Fruit fly (Drosophila melanogaster) whole organism, embryonic: ENCODE data around the gene CG34325.
A peak's percentile ranks its signal among the peaks of the same experiment; 100 is the strongest.

Experiments
- Ada2b ChIP-seq: fragments of 200-800 bp; sonication (Bioruptor generic); IDR thresholded peaks from 2 replicates; pipeline ENCODE4 v1.3.6; 2022; ENCODE audit warnings: missing biosample characterization, missing genetic modification characterization
- Adf1 ChIP-seq: fragments of 200-800 bp; sonication (Bioruptor generic); IDR thresholded peaks from 2 replicates; pipeline ENCODE4 v1.3.6; 2022; ENCODE audit warnings: missing biosample characterization, missing genetic modification characterization
- Antp ChIP-seq: fragments of 200-800 bp; sonication (Bioruptor generic); optimal IDR thresholded peaks from 3 replicates; lab custom pipeline; 2016; ENCODE audit warnings: missing biosample characterization, missing genetic modification characterization
- CG11456 ChIP-seq: fragments of 200-800 bp; sonication (Bioruptor generic); IDR thresholded peaks from 3 replicates; pipeline ENCODE4 v1.3.6; 2022; ENCODE audit warnings: missing biosample characterization, missing genetic modification characterization
- CG11696 ChIP-seq: fragments of 200-800 bp; sonication (Bioruptor generic); IDR thresholded peaks from 2 replicates; pipeline ENCODE4 v1.3.6; 2022; ENCODE audit warnings: missing biosample characterization, missing genetic modification characterization
- CG12219 ChIP-seq: fragments of 200-800 bp; sonication (Bioruptor generic); optimal IDR thresholded peaks from 3 replicates; lab custom pipeline; 2018; ENCODE audit warnings: missing biosample characterization, mild to moderate bottlenecking, missing genetic modification characterization
- CG12236 ChIP-seq: fragments of 200-800 bp; sonication (Bioruptor generic); optimal IDR thresholded peaks from 2 replicates; lab custom pipeline; 2016; ENCODE audit warnings: missing biosample characterization, missing genetic modification characterization
- CG14050 ChIP-seq: fragments of 200-800 bp; sonication (Bioruptor generic); IDR thresholded peaks from 3 replicates; pipeline ENCODE4 v1.3.6; 2022; ENCODE audit warnings: missing biosample characterization, missing genetic modification characterization
- CG14710 ChIP-seq: fragments of 200-800 bp; sonication (Bioruptor generic); optimal IDR thresholded peaks from 3 replicates; lab custom pipeline; 2019; ENCODE audit warnings: missing biosample characterization, mild to moderate bottlenecking, missing genetic modification characterization, moderate library complexity
- CG1529 ChIP-seq: fragments of 200-800 bp; sonication (Bioruptor generic); optimal IDR thresholded peaks from 3 replicates; lab custom pipeline; 2018; ENCODE audit warnings: missing biosample characterization, missing genetic modification characterization
- CG15514 ChIP-seq: fragments of 200-800 bp; sonication (Bioruptor generic); optimal IDR thresholded peaks from 3 replicates; lab custom pipeline; 2017; ENCODE audit warnings: missing biosample characterization, missing genetic modification characterization, mild to moderate bottlenecking, moderate library complexity, missing genetic modification reagents
- CG16779 ChIP-seq: fragments of 200-800 bp; sonication (Bioruptor generic); IDR thresholded peaks from 2 replicates; pipeline ENCODE4 v1.3.6; 2022; ENCODE audit warnings: missing biosample characterization, missing genetic modification characterization
- CG17186 ChIP-seq: fragments of 200-800 bp; sonication (Bioruptor generic); optimal IDR thresholded peaks from 3 replicates; lab custom pipeline; 2017; ENCODE audit warnings: missing biosample characterization, missing genetic modification reagents, missing genetic modification characterization
- CG17359 ChIP-seq: fragments of 200-800 bp; sonication (Bioruptor generic); optimal IDR thresholded peaks from 3 replicates; lab custom pipeline; 2018; ENCODE audit warnings: missing biosample characterization, mild to moderate bottlenecking, missing genetic modification characterization, moderate library complexity
- CG1832 ChIP-seq: fragments of 200-800 bp; sonication (Bioruptor generic); optimal IDR thresholded peaks from 2 replicates; lab custom pipeline; 2017; ENCODE audit warnings: missing biosample characterization, mild to moderate bottlenecking, missing genetic modification characterization, inconsistent platforms
- CG2120 ChIP-seq: fragments of 200-800 bp; sonication (Bioruptor generic); optimal IDR thresholded peaks from 3 replicates; lab custom pipeline; 2016; ENCODE audit warnings: missing biosample characterization, missing genetic modification characterization
- CG2199 ChIP-seq: fragments of 200-800 bp; sonication (Bioruptor generic); IDR thresholded peaks from 3 replicates; pipeline ENCODE4 v1.3.6; 2022; ENCODE audit warnings: missing biosample characterization, missing genetic modification characterization
- CG3065 ChIP-seq: fragments of 200-800 bp; sonication (Bioruptor generic); optimal IDR thresholded peaks from 2 replicates; lab custom pipeline; 2016; ENCODE audit warnings: missing biosample characterization, missing genetic modification characterization
- CG31365 ChIP-seq: fragments of 200-800 bp; sonication (Bioruptor generic); optimal IDR thresholded peaks from 2 replicates; lab custom pipeline; 2018; ENCODE audit warnings: missing biosample characterization, mild to moderate bottlenecking, missing genetic modification characterization
- CG32772 ChIP-seq: fragments of 200-800 bp; sonication (Bioruptor generic); IDR thresholded peaks from 2 replicates; pipeline ENCODE4 v1.3.6; 2022; ENCODE audit warnings: missing biosample characterization, missing genetic modification characterization
- CG34422 ChIP-seq: fragments of 200-800 bp; sonication (Bioruptor generic); IDR thresholded peaks from 3 replicates; pipeline ENCODE4 v1.3.6; 2022; ENCODE audit warnings: missing biosample characterization, missing genetic modification characterization
- CG4404 ChIP-seq: fragments of 200-800 bp; sonication (Bioruptor generic); IDR thresholded peaks from 2 replicates; pipeline ENCODE4 v1.3.6; 2022; ENCODE audit warnings: missing biosample characterization, missing genetic modification characterization
- CG4854 ChIP-seq: fragments of 200-800 bp; sonication (Bioruptor generic); optimal IDR thresholded peaks from 2 replicates; lab custom pipeline; 2016; ENCODE audit warnings: missing biosample characterization, missing genetic modification characterization, inconsistent platforms
- CG7839 ChIP-seq: fragments of 200-800 bp; sonication (Bioruptor generic); optimal IDR thresholded peaks from 3 replicates; lab custom pipeline; 2018; ENCODE audit warnings: missing biosample characterization, mild to moderate bottlenecking, missing genetic modification characterization, moderate library complexity
- CG8281 ChIP-seq: fragments of 200-800 bp; sonication (Bioruptor generic); optimal IDR thresholded peaks from 2 replicates; lab custom pipeline; 2018; ENCODE audit warnings: missing biosample characterization, mild to moderate bottlenecking, missing genetic modification characterization, moderate library complexity
- CG8290 ChIP-seq, 3 experiments: fragments of 200-800 bp; sonication (Bioruptor generic); optimal IDR thresholded peaks; 2 replicates each; lab custom pipeline; 2016 to 2019; ENCODE audit warnings: missing biosample characterization in 3 of 3, missing genetic modification characterization in 3 of 3, mild to moderate bottlenecking in 2 of 3, moderate library complexity in 1 of 3
- Dfd ChIP-seq, 2 experiments: fragments of >200 bp; optimal IDR thresholded peaks; 2 replicates each; lab custom pipeline; 2017; ENCODE audit warnings: missing biosample characterization in 2 of 2, missing genetic modification characterization in 2 of 2
- Dp ChIP-seq: fragments of 200-800 bp; sonication (Bioruptor generic); optimal IDR thresholded peaks from 2 replicates; lab custom pipeline; 2018; ENCODE audit warnings: missing biosample characterization, mild to moderate bottlenecking, missing genetic modification characterization, moderate library complexity
- Dref ChIP-seq: fragments of 200-800 bp; sonication (Bioruptor generic); IDR thresholded peaks from 2 replicates; pipeline ENCODE4 v1.3.6; 2022; ENCODE audit warnings: missing biosample characterization, missing genetic modification characterization
- Eip74EF ChIP-seq, 2 experiments: fragments of 200-800 bp in 1 of 2; fragments of >200 bp in 1 of 2; sonication (Bioruptor generic) in 1 of 2; optimal IDR thresholded peaks; 2 replicates each; lab custom pipeline; 2017 to 2019; ENCODE audit warnings: missing biosample characterization in 2 of 2, missing genetic modification characterization in 2 of 2, mild to moderate bottlenecking in 1 of 2, moderate library complexity in 1 of 2
- Ets97D ChIP-seq: fragments of 200-800 bp; sonication (Bioruptor generic); optimal IDR thresholded peaks from 3 replicates; lab custom pipeline; 2016; ENCODE audit warnings: missing biosample characterization, missing genetic modification characterization
- GATAe ChIP-seq: fragments of 200-800 bp; sonication (Bioruptor generic); conservative IDR thresholded peaks from 2 replicates; pipeline ENCODE4 v1.3.6; 2022; ENCODE audit warnings: missing biosample characterization, missing genetic modification characterization
- Mad ChIP-seq: fragments of 200-800 bp; sonication (Bioruptor generic); optimal IDR thresholded peaks from 2 replicates; lab custom pipeline; 2016; ENCODE audit warnings: missing biosample characterization, missing genetic modification characterization
- Med ChIP-seq: fragments of 200-800 bp; sonication (Bioruptor generic); peaks from one replicate; lab custom pipeline; 2016; ENCODE audit warnings: missing biosample characterization, missing genetic modification characterization, mild to moderate bottlenecking, inconsistent platforms, moderate library complexity
- NC2α ChIP-seq: fragments of 200-800 bp; sonication (Bioruptor generic); optimal IDR thresholded peaks from 2 replicates; lab custom pipeline; 2016; ENCODE audit warnings: missing biosample characterization, missing genetic modification characterization
- Rx ChIP-seq: fragments of 200-800 bp; sonication (Bioruptor generic); IDR thresholded peaks from 2 replicates; pipeline ENCODE4 v1.3.6; 2022; ENCODE audit warnings: missing biosample characterization, missing genetic modification characterization
- YL-1 ChIP-seq: fragments of 200-800 bp; sonication (Bioruptor generic); optimal IDR thresholded peaks from 3 replicates; lab custom pipeline; 2017; ENCODE audit warnings: missing biosample characterization, mild to moderate bottlenecking, missing genetic modification characterization
- ara ChIP-seq: fragments of 200-800 bp; sonication (Bioruptor generic); IDR thresholded peaks from 2 replicates; pipeline ENCODE4 v1.3.6; 2022; ENCODE audit warnings: missing biosample characterization, missing genetic modification characterization
- ase ChIP-seq: fragments of 200-800 bp; sonication (Bioruptor generic); IDR thresholded peaks from 3 replicates; pipeline ENCODE4 v1.3.6; 2022; ENCODE audit warnings: missing biosample characterization, missing genetic modification characterization
- crol ChIP-seq: fragments of 200-800 bp; sonication (Bioruptor generic); IDR thresholded peaks from 2 replicates; pipeline ENCODE4 v1.3.6; 2022; ENCODE audit warnings: missing biosample characterization, missing genetic modification characterization
- gcm ChIP-seq: fragments of 200-800 bp; sonication (Bioruptor generic); optimal IDR thresholded peaks from 2 replicates; lab custom pipeline; 2019; ENCODE audit warnings: missing biosample characterization, mild to moderate bottlenecking, missing genetic modification characterization, moderate library complexity
- gfzf ChIP-seq: fragments of 200-800 bp; sonication (Bioruptor generic); optimal IDR thresholded peaks from 2 replicates; lab custom pipeline; 2016; ENCODE audit warnings: missing biosample characterization, mild to moderate bottlenecking, missing genetic modification characterization, moderate library complexity
- gro ChIP-seq: fragments of 200-800 bp; sonication (Bioruptor generic); optimal IDR thresholded peaks from 2 replicates; lab custom pipeline; 2016; ENCODE audit warnings: missing biosample characterization, missing genetic modification characterization
- mirr ChIP-seq: fragments of 200-800 bp; sonication (Bioruptor generic); optimal IDR thresholded peaks from 3 replicates; lab custom pipeline; 2018; ENCODE audit warnings: missing biosample characterization, mild to moderate bottlenecking, missing genetic modification characterization
- pho ChIP-seq: fragments of 200-800 bp; sonication (Bioruptor generic); optimal IDR thresholded peaks from 2 replicates; lab custom pipeline; 2016; ENCODE audit warnings: missing biosample characterization, missing genetic modification characterization
- sc ChIP-seq, 3 experiments: fragments of >200 bp in 2 of 3; fragments of 200-800 bp in 1 of 3; sonication (Bioruptor generic) in 1 of 3; optimal IDR thresholded peaks; 2 replicates in 2 of 3; 3 replicates in 1 of 3; lab custom pipeline; 2017; ENCODE audit warnings: mild to moderate bottlenecking in 1 of 3, missing biosample characterization in 1 of 3, missing genetic modification characterization in 1 of 3, missing genetic modification reagents in 1 of 3

Gene CG34325

dm6 chrX:16694959-16695358 is 26.3 kb downstream of the CG34325 start, which contains the start of gene Septin4 (continued):
- TF ChIP-seq Dref (GFP tag; lab: Robert Waterston, UW) (0 out of 2 replicates have a peak, but pooled peaks have one; percentile 17), Dp (GFP tag; lab: Kevin White, UChicago) (peak; percentile 65), CG14710 (tag; lab: Kevin White, UChicago) (no peak), Adf1 (peak; percentile 20; the same call in 1 of the 2 replicates), CG1529 (GFP tag; lab: Kevin White, UChicago) (no peak), Eip74EF (GFP tag; optimal IDR thresholded peaks at IDR 0.05; lab: Kevin White, UChicago) (no peak), CG12236 (GFP tag; lab: Kevin White, UChicago) (no peak), CG2120 (GFP tag; lab: Kevin White, UChicago) (no peak), CG15514 (GFP tag; lab: Kevin White, UChicago) (peak; percentile 32), NC2α (GFP tag; lab: Kevin White, UChicago) (no peak), mirr (GFP tag; lab: Kevin White, UChicago) (no peak), CG11696 (GFP tag; lab: Robert Waterston, UW) (no peak), gfzf (GFP tag; lab: Kevin White, UChicago) (peak; percentile 50), ase (GFP tag; lab: Robert Waterston, UW) (no peak), pho (GFP tag; lab: Kevin White, UChicago) (no peak), CG7839 (tag; lab: Kevin White, UChicago) (no peak), CG14050 (GFP tag; lab: Robert Waterston, UW) (no peak)
- TF ChIP-seq, all 482 proteins: peak for 22

dm6 chrX:16694477-16694876 is 26.7 kb downstream of the CG34325 start:
- peak; percentile 68 for TF ChIP-seq GATAe (GFP tag; lab: Robert Waterston, UW)
- TF ChIP-seq Ada2b (GFP tag; lab: Robert Waterston, UW) = 0 out of 2 replicates have a peak, but pooled peaks have one; percentile 4
- TF ChIP-seq ara (GFP tag; lab: Robert Waterston, UW) = no peak
- peak; percentile 13 for TF ChIP-seq CG1832 (GFP tag; lab: Kevin White, UChicago)
- peak; percentile 51 for TF ChIP-seq crol (GFP tag; lab: Robert Waterston, UW)
- TF ChIP-seq Rx = no peak
- TF ChIP-seq gro = no peak

DNA sequence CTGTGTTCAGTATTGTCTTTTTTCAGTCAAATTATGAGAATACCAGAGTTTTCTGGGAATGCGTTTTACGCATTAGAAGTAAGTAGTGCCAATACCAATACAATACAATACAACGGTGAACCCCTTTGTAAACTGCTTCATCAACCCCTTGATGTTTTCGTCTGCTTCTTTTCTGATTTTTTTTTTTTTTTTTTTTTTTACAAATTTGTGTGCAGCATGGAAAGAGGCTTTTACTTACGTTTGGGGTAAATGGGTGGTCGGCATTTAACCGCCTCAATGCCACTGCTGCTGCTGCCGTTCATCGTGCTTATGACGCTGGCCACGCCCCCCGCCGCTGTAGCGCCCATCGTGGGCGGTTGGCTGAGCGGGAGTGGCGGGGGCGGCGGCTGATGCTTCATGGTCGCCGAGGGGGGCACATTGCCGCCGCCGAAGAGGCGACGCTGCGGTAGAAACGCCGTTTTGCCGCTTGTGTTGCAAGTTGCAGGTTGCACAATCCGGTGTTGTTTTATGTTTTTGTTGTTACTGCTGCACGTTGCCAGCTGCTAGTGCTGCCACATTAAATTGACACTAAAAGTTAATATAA is 27.3 kb downstream of the CG34325 start:
- TF ChIP-seq CG8281 (tag; lab: Kevin White, UChicago) (no peak), NC2α (GFP tag; lab: Kevin White, UChicago) (no peak), Dfd (GFP tag; optimal IDR thresholded peaks at IDR 0.05; lab: Kevin White, UChicago) (no peak), CG4404 (GFP tag; lab: Robert Waterston, UW) (peak; percentile 10; the same call in 1 of the 2 replicates), CG34422 (GFP tag; lab: Robert Waterston, UW) (no peak), CG11456 (GFP tag; lab: Robert Waterston, UW) (0 out of 3 replicates have a peak, but pooled peaks have one; percentile 56), CG2199 (GFP tag; lab: Robert Waterston, UW) (peak; percentile 52; the same call in 1 of the 3 replicates), CG17186 (no peak), Mad (GFP tag; lab: Kevin White, UChicago) (no peak), CG4854 (GFP tag; lab: Kevin White, UChicago) (no peak), Med (GFP tag; lab: Kevin White, UChicago) (peak; percentile 56), CG8290 (GFP tag; optimal IDR thresholded peaks at IDR 0.05; lab: Kevin White, UChicago) (no peak), CG8290 (tag; optimal IDR thresholded peaks at IDR 0.05; lab: Kevin White, UChicago) (no peak), CG32772 (GFP tag; lab: Robert Waterston, UW) (peak; percentile 65), sc (optimal IDR thresholded peaks at IDR 0.05; lab: Kevin White, UChicago) (no peak), sc (GFP tag; optimal IDR thresholded peaks at IDR 0.05; lab: Kevin White, UChicago) (no peak), CG17359 (tag; lab: Kevin White, UChicago) (peak; percentile 58), crol (GFP tag; lab: Robert Waterston, UW) (peak; percentile 80), Antp (GFP tag; lab: Kevin White, UChicago) (no peak), CG3065 (GFP tag; lab: Kevin White, UChicago) (peak; percentile 19), CG16779 (GFP tag; lab: Robert Waterston, UW) (0 out of 2 replicates have a peak, but pooled peaks have one; percentile 4), gcm (GFP tag; lab: Kevin White, UChicago) (no peak), CG31365 (tag; lab: Kevin White, UChicago) (peak; percentile 2), Ets97D (no peak), CG12219 (GFP tag; lab: Kevin White, UChicago) (no peak), YL-1 (GFP tag; lab: Kevin White, UChicago) (no peak)
